Worm (Caenorhabditis elegans) whole organism, late embryonic: Measurements from ENCODE around the gene ins-7.

Experiments
- T23F11.4 ChIP-seq: fragments of 200-800 bp; sonication (Bioruptor generic); optimal IDR thresholded peaks from 2 replicates; lab custom pipeline; 2018; ENCODE audit warnings: mild to moderate bottlenecking, missing genetic modification characterization, missing compliant biosample characterization
- ceh-19 ChIP-seq: fragments of 200-800 bp; sonication (Bioruptor generic); optimal IDR thresholded peaks from 2 replicates; lab custom pipeline; 2018; ENCODE audit warnings: mild to moderate bottlenecking, missing genetic modification characterization, missing compliant biosample characterization
- ceh-48 ChIP-seq: sonication (generic microtip); optimal IDR thresholded peaks from 2 replicates; lab custom pipeline; 2016; ENCODE audit warnings: missing genetic modification characterization, inconsistent platforms, missing compliant biosample characterization
- fkh-10 ChIP-seq: fragments of 150-350 bp; optimal IDR thresholded peaks from 2 replicates; lab custom pipeline; 2014; ENCODE audit warnings: missing biosample characterization, missing genetic modification reagents, missing genetic modification characterization
- fkh-6 ChIP-seq: sonication (generic microtip); optimal IDR thresholded peaks from 2 replicates; lab custom pipeline; 2016; ENCODE audit warnings: missing genetic modification characterization, missing compliant biosample characterization
- hlh-30 ChIP-seq: sonication (generic microtip); optimal IDR thresholded peaks from 2 replicates; lab custom pipeline; 2017; ENCODE audit warnings: antibody characterized with exemption, missing genetic modification characterization, missing compliant biosample characterization; ENCODE audit not compliant: insufficient read depth
- lin-11 ChIP-seq: fragments of 200-800 bp; sonication (Bioruptor generic); optimal IDR thresholded peaks from 2 replicates; lab custom pipeline; 2018; ENCODE audit warnings: mild to moderate bottlenecking, missing genetic modification characterization, missing compliant biosample characterization
- nhr-11 ChIP-seq: fragments of 150-350 bp; optimal IDR thresholded peaks from 2 replicates; lab custom pipeline; 2014; ENCODE audit warnings: missing biosample characterization, missing genetic modification characterization
- sox-2 ChIP-seq: fragments of 200-800 bp; sonication (Bioruptor generic); IDR thresholded peaks from 2 replicates; pipeline ENCODE4 v1.3.6; 2022; ENCODE audit warnings: missing genetic modification reagents, missing genetic modification characterization, missing compliant biosample characterization

DNA sequence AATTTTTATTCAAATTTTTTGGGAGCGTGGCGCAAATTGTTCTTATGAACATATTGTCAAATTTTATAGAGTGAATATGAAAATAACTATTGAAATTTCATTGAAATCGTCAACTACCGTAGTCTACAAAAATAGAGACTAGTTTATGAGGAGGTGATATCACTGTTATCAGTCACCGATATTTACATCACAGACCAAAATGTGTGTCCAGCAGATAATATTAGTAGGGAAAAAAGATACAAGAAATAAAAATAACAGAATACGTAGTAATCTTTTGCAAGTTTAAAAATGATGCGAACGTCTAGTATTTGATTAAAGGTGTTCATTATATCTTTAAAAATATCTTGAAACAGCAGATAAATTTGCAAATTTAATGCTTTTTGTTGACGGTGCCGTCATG lies 3.3 kb downstream of the ins-7 start:
- TF ChIP-seq fkh-6 (tag; lab: Kevin White, UChicago) (no peak), lin-11 (tag; lab: Kevin White, UChicago) (no peak), ceh-19 (GFP tag; lab: Kevin White, UChicago) (no peak), T23F11.4 (no peak), nhr-11 (tag; lab: Kevin White, UChicago) (no peak), sox-2 (no peak), ceh-48 (no peak), fkh-10 (GFP tag; lab: Kevin White, UChicago) (no peak), hlh-30 (tag; lab: Kevin White, UChicago) (no peak)
